In genomic region chrX:18483261-18484218, dm6 we compare ENCODE assay signal across 1 fruit fly cellular context.
TF ChIP-seq lines count a peak whose summit lies in the region.

Hayan (minus strand) TSS chrX:18483772.

TF ChIP-seq in whole organism, embryonic, 481 proteins besides CTCF, POLR2A, EP300 and RAD21 (continued from another document and continues in another):
- TF ChIP-seq hth (optimal IDR thresholded peaks at IDR 0.05; lab: Kevin White, UChicago) = no peak
- peak; percentile 54 for TF ChIP-seq Jarid2 (GFP tag; optimal IDR thresholded peaks at IDR 0.05; lab: Kevin White, UChicago)
- no peak for TF ChIP-seq CG6683 (GFP tag; optimal IDR thresholded peaks at IDR 0.05; lab: Kevin White, UChicago)
- no peak for TF ChIP-seq CG17385 (GFP tag; optimal IDR thresholded peaks at IDR 0.05; lab: Kevin White, UChicago)
- TF ChIP-seq stc (GFP tag; IDR thresholded peaks at IDR 0.05; lab: Robert Waterston, UW) = no peak
- no peak for TF ChIP-seq CG14014 (GFP tag; IDR thresholded peaks at IDR 0.05; lab: Robert Waterston, UW)
- TF ChIP-seq CG16815 (GFP tag; optimal IDR thresholded peaks at IDR 0.05; lab: Kevin White, UChicago) = no peak
- TF ChIP-seq CG15514 (GFP tag; optimal IDR thresholded peaks at IDR 0.05; lab: Kevin White, UChicago) = peak; percentile 85
- TF ChIP-seq ase (GFP tag; IDR thresholded peaks at IDR 0.05; lab: Robert Waterston, UW) = no peak
- no peak for TF ChIP-seq Atf6 (GFP tag; IDR thresholded peaks at IDR 0.05; lab: Robert Waterston, UW)
- no peak for TF ChIP-seq CG1602 (GFP tag; optimal IDR thresholded peaks at IDR 0.05; lab: Kevin White, UChicago)
- TF ChIP-seq pros (GFP tag; optimal IDR thresholded peaks at IDR 0.05; lab: Kevin White, UChicago) = no peak
- no peak for TF ChIP-seq CG9437 (GFP tag; optimal IDR thresholded peaks at IDR 0.05; lab: Kevin White, UChicago)
- no peak for TF ChIP-seq CG11247 (GFP tag; IDR thresholded peaks at IDR 0.05; lab: Robert Waterston, UW)
- no peak for TF ChIP-seq CG6813 (GFP tag; optimal IDR thresholded peaks at IDR 0.05; lab: Kevin White, UChicago)
- TF ChIP-seq zen (tag; optimal IDR thresholded peaks at IDR 0.05; lab: Kevin White, UChicago) = no peak
- TF ChIP-seq CG15696 (tag; optimal IDR thresholded peaks at IDR 0.05; lab: Kevin White, UChicago) = no peak
- no peak for TF ChIP-seq Dek (tag; optimal IDR thresholded peaks at IDR 0.05; lab: Kevin White, UChicago)
- no peak for TF ChIP-seq HmgD (GFP tag; optimal IDR thresholded peaks at IDR 0.05; lab: Kevin White, UChicago)
- TF ChIP-seq CG9932 (GFP tag; IDR thresholded peaks at IDR 0.05; lab: Robert Waterston, UW) = 0 out of 2 replicates have a peak, but pooled peaks have one; percentile 22
- TF ChIP-seq Adf1 (GFP tag; IDR thresholded peaks at IDR 0.05; lab: Robert Waterston, UW) = peak; percentile 23; the same call in 1 of the 2 replicates
- TF ChIP-seq H15 (GFP tag; IDR thresholded peaks at IDR 0.05; lab: Robert Waterston, UW) = no peak
- TF ChIP-seq wdn (GFP tag; IDR thresholded peaks at IDR 0.05; lab: Robert Waterston, UW) = no peak
- TF ChIP-seq crp (GFP tag; optimal IDR thresholded peaks at IDR 0.05; lab: Kevin White, UChicago) = no peak
- TF ChIP-seq CG1529 (GFP tag; optimal IDR thresholded peaks at IDR 0.05; lab: Kevin White, UChicago) = no peak
- TF ChIP-seq CG34422 (GFP tag; IDR thresholded peaks at IDR 0.05; lab: Robert Waterston, UW) = no peak
- no peak for TF ChIP-seq CG15011 (GFP tag; optimal IDR thresholded peaks at IDR 0.05; lab: Kevin White, UChicago)
- TF ChIP-seq peb (GFP tag; IDR thresholded peaks at IDR 0.05; lab: Robert Waterston, UW) = no peak
- TF ChIP-seq CG12659 (GFP tag; optimal IDR thresholded peaks at IDR 0.05; lab: Kevin White, UChicago) = no peak
- TF ChIP-seq Dbx (GFP tag; IDR thresholded peaks at IDR 0.05; lab: Robert Waterston, UW) = peak; percentile 6; the same call in 1 of the 3 replicates
- TF ChIP-seq CG18476 (GFP tag; optimal IDR thresholded peaks at IDR 0.05; lab: Kevin White, UChicago) = no peak
- no peak for TF ChIP-seq CG14050 (GFP tag; IDR thresholded peaks at IDR 0.05; lab: Robert Waterston, UW)
- TF ChIP-seq CG7556 (GFP tag; optimal IDR thresholded peaks at IDR 0.05; lab: Kevin White, UChicago) = no peak
- TF ChIP-seq Trl (optimal IDR thresholded peaks at IDR 0.05; lab: Kevin White, UChicago) = no peak
- TF ChIP-seq Trl (GFP tag; optimal IDR thresholded peaks at IDR 0.05; lab: Kevin White, UChicago) = no peak
- TF ChIP-seq Doc3 (GFP tag; IDR thresholded peaks at IDR 0.05; lab: Robert Waterston, UW; ENCODE audit: partially characterized antibody) = no peak
- no peak for TF ChIP-seq fd64A (GFP tag; optimal IDR thresholded peaks at IDR 0.05; lab: Kevin White, UChicago)
- no peak for TF ChIP-seq tx (GFP tag; optimal IDR thresholded peaks at IDR 0.05; lab: Kevin White, UChicago)
- TF ChIP-seq fd3F (GFP tag; optimal IDR thresholded peaks at IDR 0.05; lab: Kevin White, UChicago) = no peak
- TF ChIP-seq mam (GFP tag; optimal IDR thresholded peaks at IDR 0.05; lab: Kevin White, UChicago) = no peak
- TF ChIP-seq Abd-B (GFP tag; optimal IDR thresholded peaks at IDR 0.05; lab: Kevin White, UChicago) = no peak
- no peak for TF ChIP-seq tin (GFP tag; optimal IDR thresholded peaks at IDR 0.05; lab: Kevin White, UChicago)
- no peak for TF ChIP-seq hb (GFP tag; IDR thresholded peaks at IDR 0.05; lab: Robert Waterston, UW; ENCODE audit: partially characterized antibody)
- TF ChIP-seq pum (GFP tag; optimal IDR thresholded peaks at IDR 0.05; lab: Kevin White, UChicago) = no peak
- TF ChIP-seq vvl (GFP tag; IDR thresholded peaks at IDR 0.05; lab: Robert Waterston, UW) = 0 out of 2 replicates have a peak, but pooled peaks have one; percentile 17
- TF ChIP-seq her (GFP tag; optimal IDR thresholded peaks at IDR 0.05; lab: Kevin White, UChicago) = no peak
- TF ChIP-seq CG10979 (tag; optimal IDR thresholded peaks at IDR 0.05; lab: Kevin White, UChicago) = no peak
- TF ChIP-seq CG4282 (GFP tag; optimal IDR thresholded peaks at IDR 0.05; lab: Kevin White, UChicago) = no peak
- no peak for TF ChIP-seq CG11093 (GFP tag; IDR thresholded peaks at IDR 0.05; lab: Robert Waterston, UW)
- TF ChIP-seq CG7357 (GFP tag; IDR thresholded peaks at IDR 0.05; lab: Robert Waterston, UW) = no peak
- no peak for TF ChIP-seq lmd (GFP tag; IDR thresholded peaks at IDR 0.05; lab: Robert Waterston, UW)
- no peak for TF ChIP-seq CG10959 (GFP tag; IDR thresholded peaks at IDR 0.05; lab: Robert Waterston, UW)
- TF ChIP-seq Ssrp (tag; optimal IDR thresholded peaks at IDR 0.05; lab: Kevin White, UChicago) = no peak
- peak; percentile 80 for TF ChIP-seq D19B (GFP tag; optimal IDR thresholded peaks at IDR 0.05; lab: Kevin White, UChicago)
- no peak for TF ChIP-seq CG12942 (GFP tag; optimal IDR thresholded peaks at IDR 0.05; lab: Kevin White, UChicago)
- TF ChIP-seq Kr (GFP tag; optimal IDR thresholded peaks at IDR 0.05; lab: Kevin White, UChicago) = no peak
- no peak for TF ChIP-seq HLH3B (GFP tag; IDR thresholded peaks at IDR 0.05; lab: Robert Waterston, UW)
- peak; percentile 16; the same call in 1 of the 3 replicates for TF ChIP-seq row (GFP tag; IDR thresholded peaks at IDR 0.05; lab: Robert Waterston, UW)
- no peak for TF ChIP-seq CG10321 (GFP tag; IDR thresholded peaks at IDR 0.05; lab: Robert Waterston, UW)
- no peak for TF ChIP-seq Ptx1 (GFP tag; IDR thresholded peaks at IDR 0.05; lab: Robert Waterston, UW)
- no peak for TF ChIP-seq C15 (GFP tag; IDR thresholded peaks at IDR 0.05; lab: Robert Waterston, UW)
- no peak for TF ChIP-seq gcm2 (GFP tag; optimal IDR thresholded peaks at IDR 0.05; lab: Kevin White, UChicago)
- TF ChIP-seq Hr78 (GFP tag; optimal IDR thresholded peaks at IDR 0.05; lab: Kevin White, UChicago) = peak in 1 of 2 experiments; percentile 92
- no peak for TF ChIP-seq CG30020 (tag; optimal IDR thresholded peaks at IDR 0.05; lab: Kevin White, UChicago)
- TF ChIP-seq CG9609 (GFP tag; optimal IDR thresholded peaks at IDR 0.05; lab: Kevin White, UChicago) = no peak
- no peak for TF ChIP-seq CG8388 (GFP tag; optimal IDR thresholded peaks at IDR 0.05; lab: Kevin White, UChicago)
- TF ChIP-seq slp2 (GFP tag; optimal IDR thresholded peaks at IDR 0.05; lab: Kevin White, UChicago) = no peak
- TF ChIP-seq tap (tag; optimal IDR thresholded peaks at IDR 0.05; lab: Kevin White, UChicago) = no peak
- no peak for TF ChIP-seq CG6654 (GFP tag; optimal IDR thresholded peaks at IDR 0.05; lab: Kevin White, UChicago)
- TF ChIP-seq cwo (GFP tag; optimal IDR thresholded peaks at IDR 0.05; lab: Kevin White, UChicago) = no peak
- TF ChIP-seq bsh (GFP tag; optimal IDR thresholded peaks at IDR 0.05; lab: Kevin White, UChicago) = peak in 1 of 2 experiments; percentile 25
- no peak for TF ChIP-seq nerfin-2 (GFP tag; IDR thresholded peaks at IDR 0.05; lab: Robert Waterston, UW; ENCODE audit: partially characterized antibody)
- no peak for TF ChIP-seq CG6689 (GFP tag; IDR thresholded peaks at IDR 0.05; lab: Robert Waterston, UW)
- no peak for TF ChIP-seq Tbp (GFP tag; optimal IDR thresholded peaks at IDR 0.05; lab: Kevin White, UChicago)
- peak; percentile 76 for TF ChIP-seq sug (tag; optimal IDR thresholded peaks at IDR 0.05; lab: Kevin White, UChicago)
- TF ChIP-seq CG32532 (GFP tag; IDR thresholded peaks at IDR 0.05; lab: Robert Waterston, UW) = 0 out of 2 replicates have a peak, but pooled peaks have one; percentile 12
- TF ChIP-seq Ravus (GFP tag; IDR thresholded peaks at IDR 0.05; lab: Robert Waterston, UW) = no peak
- TF ChIP-seq zfh1 (GFP tag; IDR thresholded peaks at IDR 0.05; lab: Robert Waterston, UW) = no peak
- no peak for TF ChIP-seq Hand (GFP tag; optimal IDR thresholded peaks at IDR 0.05; lab: Kevin White, UChicago)
- no peak for TF ChIP-seq CG2129 (GFP tag; IDR thresholded peaks at IDR 0.05; lab: Robert Waterston, UW; ENCODE audit: partially characterized antibody)
- no peak for TF ChIP-seq btn (GFP tag; optimal IDR thresholded peaks at IDR 0.05; lab: Kevin White, UChicago)
- TF ChIP-seq trem (tag; optimal IDR thresholded peaks at IDR 0.05; lab: Kevin White, UChicago) = no peak
- TF ChIP-seq CG17568 (GFP tag; optimal IDR thresholded peaks at IDR 0.05; lab: Kevin White, UChicago) = no peak
- no peak for TF ChIP-seq Nf-YC (tag; optimal IDR thresholded peaks at IDR 0.05; lab: Kevin White, UChicago)
- TF ChIP-seq CG34376 (GFP tag; optimal IDR thresholded peaks at IDR 0.05; lab: Kevin White, UChicago) = peak; percentile 86
- no peak for TF ChIP-seq rib (GFP tag; IDR thresholded peaks at IDR 0.05; lab: Robert Waterston, UW)
- no peak for TF ChIP-seq CG7928 (GFP tag; optimal IDR thresholded peaks at IDR 0.05; lab: Kevin White, UChicago)
- peak; percentile 51 for TF ChIP-seq sens (GFP tag; lab: Kevin White, UChicago)
- TF ChIP-seq Dip3 (GFP tag; optimal IDR thresholded peaks at IDR 0.05; lab: Kevin White, UChicago) = no peak
- TF ChIP-seq nom (GFP tag; optimal IDR thresholded peaks at IDR 0.05; lab: Kevin White, UChicago) = peak; percentile 78
- TF ChIP-seq unc-4 (GFP tag; IDR thresholded peaks at IDR 0.05; lab: Robert Waterston, UW; ENCODE audit: partially characterized antibody) = no peak
- TF ChIP-seq sr (GFP tag; IDR thresholded peaks at IDR 0.05; lab: Robert Waterston, UW) = no peak
- no peak for TF ChIP-seq CG9215 (GFP tag; IDR thresholded peaks at IDR 0.05; lab: Robert Waterston, UW)
- no peak for TF ChIP-seq Max (GFP tag; optimal IDR thresholded peaks at IDR 0.05; lab: Kevin White, UChicago)
- TF ChIP-seq CG13287 (GFP tag; IDR thresholded peaks at IDR 0.05; lab: Robert Waterston, UW; ENCODE audit: partially characterized antibody) = peak; percentile 18; the same call in 1 of the 2 replicates
- no peak for TF ChIP-seq CG11456 (GFP tag; IDR thresholded peaks at IDR 0.05; lab: Robert Waterston, UW)
- TF ChIP-seq Rx (GFP tag; IDR thresholded peaks at IDR 0.05; lab: Robert Waterston, UW) = no peak
- TF ChIP-seq D19A (tag; optimal IDR thresholded peaks at IDR 0.05; lab: Kevin White, UChicago) = no peak
- no peak for TF ChIP-seq Nf-YA (GFP tag; IDR thresholded peaks at IDR 0.05; lab: Robert Waterston, UW)
- TF ChIP-seq Fer3 (tag; optimal IDR thresholded peaks at IDR 0.05; lab: Kevin White, UChicago) = no peak
- no peak for TF ChIP-seq cas (GFP tag; IDR thresholded peaks at IDR 0.05; lab: Robert Waterston, UW)
- TF ChIP-seq CG14860 (GFP tag; IDR thresholded peaks at IDR 0.05; lab: Robert Waterston, UW; ENCODE audit: partially characterized antibody) = no peak
- TF ChIP-seq dmrt11E (tag; optimal IDR thresholded peaks at IDR 0.05; lab: Kevin White, UChicago) = no peak
- no peak for TF ChIP-seq CG17186 (GFP tag; optimal IDR thresholded peaks at IDR 0.05; lab: Kevin White, UChicago)
- no peak for TF ChIP-seq Mrtf (GFP tag; IDR thresholded peaks at IDR 0.05; lab: Robert Waterston, UW)
- TF ChIP-seq trh (GFP tag; optimal IDR thresholded peaks at IDR 0.05; lab: Kevin White, UChicago) = no peak
- no peak for TF ChIP-seq CG4707 (GFP tag; optimal IDR thresholded peaks at IDR 0.05; lab: Kevin White, UChicago)
- TF ChIP-seq dmrt99B (tag; optimal IDR thresholded peaks at IDR 0.05; lab: Kevin White, UChicago) = no peak
- TF ChIP-seq CG7963 (GFP tag; IDR thresholded peaks at IDR 0.05; lab: Robert Waterston, UW; ENCODE audit: partially characterized antibody) = no peak
- TF ChIP-seq fd102C (GFP tag; optimal IDR thresholded peaks at IDR 0.05; lab: Kevin White, UChicago) = no peak
- no peak for TF ChIP-seq CG2875 (GFP tag; optimal IDR thresholded peaks at IDR 0.05; lab: Kevin White, UChicago)
- no peak for TF ChIP-seq pb (GFP tag; optimal IDR thresholded peaks at IDR 0.05; lab: Kevin White, UChicago)
- no peak for TF ChIP-seq Mad (GFP tag; optimal IDR thresholded peaks at IDR 0.05; lab: Kevin White, UChicago)
- no peak for TF ChIP-seq CG7745 (tag; optimal IDR thresholded peaks at IDR 0.05; lab: Kevin White, UChicago)
- TF ChIP-seq lbe (GFP tag; optimal IDR thresholded peaks at IDR 0.05; lab: Kevin White, UChicago) = peak; percentile 9
- no peak for TF ChIP-seq Dfd (GFP tag; optimal IDR thresholded peaks at IDR 0.05; lab: Kevin White, UChicago)
- TF ChIP-seq tgo (GFP tag; IDR thresholded peaks at IDR 0.05; lab: Robert Waterston, UW) = no peak
- no peak for TF ChIP-seq CG4360 (GFP tag; IDR thresholded peaks at IDR 0.05; lab: Robert Waterston, UW)
- TF ChIP-seq CG4820 (GFP tag; optimal IDR thresholded peaks at IDR 0.05; lab: Kevin White, UChicago) = no peak
- TF ChIP-seq croc (GFP tag; conservative IDR thresholded peaks at IDR 0.05; lab: Robert Waterston, UW) = no peak
- TF ChIP-seq dati (GFP tag; IDR thresholded peaks at IDR 0.05; lab: Robert Waterston, UW) = no peak
- TF ChIP-seq ERR (GFP tag; optimal IDR thresholded peaks at IDR 0.05; lab: Kevin White, UChicago) = no peak
- no peak for TF ChIP-seq Meics (GFP tag; optimal IDR thresholded peaks at IDR 0.05; lab: Kevin White, UChicago)
- no peak for TF ChIP-seq CG15601 (tag; optimal IDR thresholded peaks at IDR 0.05; lab: Kevin White, UChicago)
- no peak for TF ChIP-seq CG11560 (tag; IDR thresholded peaks at IDR 0.05; lab: Robert Waterston, UW)
- TF ChIP-seq vfl (GFP tag; optimal IDR thresholded peaks at IDR 0.05; lab: Kevin White, UChicago) = no peak
- no peak for TF ChIP-seq CG10565 (GFP tag; optimal IDR thresholded peaks at IDR 0.05; lab: Kevin White, UChicago)
- no peak for TF ChIP-seq slbo (GFP tag; IDR thresholded peaks at IDR 0.05; lab: Robert Waterston, UW)
- TF ChIP-seq chn (GFP tag; optimal IDR thresholded peaks at IDR 0.05; lab: Kevin White, UChicago) = no peak
- no peak for TF ChIP-seq ssp (GFP tag; IDR thresholded peaks at IDR 0.05; lab: Robert Waterston, UW)
- TF ChIP-seq E2f1 (GFP tag; IDR thresholded peaks at IDR 0.05; lab: Robert Waterston, UW) = no peak
- TF ChIP-seq Bdp1 (GFP tag; optimal IDR thresholded peaks at IDR 0.05; lab: Kevin White, UChicago) = no peak
- peak; percentile 44 for TF ChIP-seq CG17359 (tag; optimal IDR thresholded peaks at IDR 0.05; lab: Kevin White, UChicago)
- TF ChIP-seq CG2712 (tag; optimal IDR thresholded peaks at IDR 0.05; lab: Kevin White, UChicago) = no peak
- no peak for TF ChIP-seq usp (GFP tag; optimal IDR thresholded peaks at IDR 0.05; lab: Kevin White, UChicago)
- TF ChIP-seq CrebB (tag; optimal IDR thresholded peaks at IDR 0.05; lab: Kevin White, UChicago) = no peak
- no peak for TF ChIP-seq CG6791 (GFP tag; IDR thresholded peaks at IDR 0.05; lab: Robert Waterston, UW; ENCODE audit: partially characterized antibody)
- TF ChIP-seq ato (GFP tag; IDR thresholded peaks at IDR 0.05; lab: Robert Waterston, UW; ENCODE audit: partially characterized antibody) = no peak
- no peak for TF ChIP-seq CG8281 (tag; optimal IDR thresholded peaks at IDR 0.05; lab: Kevin White, UChicago)
- no peak for TF ChIP-seq CG6175 (GFP tag; IDR thresholded peaks at IDR 0.05; lab: Robert Waterston, UW)
